Fruit fly (Drosophila melanogaster) whole organism, embryonic: Measurements from ENCODE around the gene CG33490.

Experiments
- Asciz ChIP-seq: fragments of 200-800 bp; sonication (Bioruptor generic); optimal IDR thresholded peaks from 2 replicates; lab custom pipeline; 2017; ENCODE audit warnings: missing biosample characterization, mild to moderate bottlenecking, missing genetic modification characterization, missing genetic modification reagents
- Blimp-1 ChIP-seq: fragments of 200-800 bp; sonication (Bioruptor generic); optimal IDR thresholded peaks from 3 replicates; lab custom pipeline; 2018; ENCODE audit warnings: missing biosample characterization, missing genetic modification characterization, mild to moderate bottlenecking, moderate library complexity, missing genetic modification reagents
- CG10147 ChIP-seq: fragments of 200-800 bp; sonication (Bioruptor generic); optimal IDR thresholded peaks from 2 replicates; lab custom pipeline; 2019; ENCODE audit warnings: missing biosample characterization, mild to moderate bottlenecking, missing genetic modification characterization, moderate library complexity
- CG10462 ChIP-seq: fragments of 200-800 bp; sonication (Bioruptor generic); optimal IDR thresholded peaks from 2 replicates; lab custom pipeline; 2016; ENCODE audit warnings: missing biosample characterization, missing genetic modification characterization
- CG11093 ChIP-seq: fragments of 200-800 bp; sonication (Bioruptor generic); IDR thresholded peaks from 3 replicates; pipeline ENCODE4 v1.3.6; 2022; ENCODE audit warnings: missing biosample characterization, missing genetic modification characterization
- CG11504 ChIP-seq: fragments of 200-800 bp; sonication (Bioruptor generic); optimal IDR thresholded peaks from 3 replicates; lab custom pipeline; 2019; ENCODE audit warnings: missing biosample characterization, mild to moderate bottlenecking, missing genetic modification characterization, moderate library complexity
- CG11560 ChIP-seq: fragments of 200-800 bp; sonication (Bioruptor generic); IDR thresholded peaks from 3 replicates; pipeline ENCODE4 v1.3.6; 2022; ENCODE audit warnings: missing biosample characterization, missing genetic modification characterization
- CG13624 ChIP-seq: fragments of 200-800 bp; sonication (Bioruptor generic); optimal IDR thresholded peaks from 2 replicates; lab custom pipeline; 2016; ENCODE audit warnings: missing biosample characterization, missing genetic modification characterization
- CG14667 ChIP-seq: fragments of 200-800 bp; sonication (Bioruptor generic); IDR thresholded peaks from 2 replicates; pipeline ENCODE4 v1.3.6; 2022; ENCODE audit warnings: missing biosample characterization, missing genetic modification characterization
- CG17568 ChIP-seq: fragments of 200-800 bp; sonication (Bioruptor generic); optimal IDR thresholded peaks from 2 replicates; lab custom pipeline; 2018; ENCODE audit warnings: missing biosample characterization, mild to moderate bottlenecking, missing genetic modification characterization, moderate library complexity
- CG18011 ChIP-seq: fragments of 200-800 bp; sonication (Bioruptor generic); optimal IDR thresholded peaks from 2 replicates; lab custom pipeline; 2017; ENCODE audit warnings: missing biosample characterization, missing genetic modification characterization, mild to moderate bottlenecking, moderate library complexity, missing genotype
- CG18619 ChIP-seq: fragments of 200-800 bp; sonication (Bioruptor generic); optimal IDR thresholded peaks from 3 replicates; lab custom pipeline; 2017; ENCODE audit warnings: missing biosample characterization, mild to moderate bottlenecking, missing genetic modification characterization
- CG2889 ChIP-seq: fragments of 200-800 bp; sonication (Bioruptor generic); IDR thresholded peaks from 3 replicates; pipeline ENCODE4 v1.3.6; 2022; ENCODE audit warnings: missing biosample characterization, missing genetic modification characterization
- CG30431 ChIP-seq: fragments of 200-800 bp; sonication (Bioruptor generic); optimal IDR thresholded peaks from 2 replicates; lab custom pipeline; 2017; ENCODE audit warnings: missing biosample characterization, missing genetic modification characterization
- CG6683 ChIP-seq: fragments of 200-800 bp; sonication (Bioruptor generic); optimal IDR thresholded peaks from 2 replicates; lab custom pipeline; 2017; ENCODE audit warnings: missing biosample characterization, mild to moderate bottlenecking, missing genetic modification characterization, missing genetic modification reagents
- CG6791 ChIP-seq: fragments of 200-800 bp; sonication (Bioruptor generic); IDR thresholded peaks from 3 replicates; pipeline ENCODE4 v1.3.6; 2022; ENCODE audit warnings: missing biosample characterization, missing genetic modification characterization; ENCODE audit not compliant: partially characterized antibody
- CG8089 ChIP-seq: fragments of 200-800 bp; sonication (Bioruptor generic); optimal IDR thresholded peaks from 3 replicates; lab custom pipeline; 2016; ENCODE audit warnings: missing biosample characterization, missing genetic modification characterization
- CG8290 ChIP-seq, 3 experiments: fragments of 200-800 bp; sonication (Bioruptor generic); optimal IDR thresholded peaks; 2 replicates each; lab custom pipeline; 2016 to 2019; ENCODE audit warnings: missing biosample characterization in 3 of 3, missing genetic modification characterization in 3 of 3, mild to moderate bottlenecking in 2 of 3, moderate library complexity in 1 of 3
- CG8765 ChIP-seq: fragments of 200-800 bp; sonication (Bioruptor generic); IDR thresholded peaks from 2 replicates; pipeline ENCODE4 v1.3.6; 2022; ENCODE audit warnings: missing biosample characterization, missing genetic modification characterization
- CrebB ChIP-seq: fragments of 200-800 bp; sonication (Bioruptor generic); optimal IDR thresholded peaks from 3 replicates; lab custom pipeline; 2018; ENCODE audit warnings: missing biosample characterization, mild to moderate bottlenecking, missing genetic modification characterization
- Dp ChIP-seq: fragments of 200-800 bp; sonication (Bioruptor generic); optimal IDR thresholded peaks from 2 replicates; lab custom pipeline; 2018; ENCODE audit warnings: missing biosample characterization, mild to moderate bottlenecking, missing genetic modification characterization, moderate library complexity
- ERR ChIP-seq: fragments of 200-800 bp; sonication (Bioruptor generic); optimal IDR thresholded peaks from 2 replicates; lab custom pipeline; 2016; ENCODE audit warnings: missing biosample characterization, missing genetic modification characterization
- Fer1 ChIP-seq: fragments of 200-800 bp; sonication (Bioruptor generic); optimal IDR thresholded peaks from 2 replicates; lab custom pipeline; 2017; ENCODE audit warnings: missing biosample characterization, mild to moderate bottlenecking, missing genetic modification characterization
- GATAe ChIP-seq: fragments of 200-800 bp; sonication (Bioruptor generic); conservative IDR thresholded peaks from 2 replicates; pipeline ENCODE4 v1.3.6; 2022; ENCODE audit warnings: missing biosample characterization, missing genetic modification characterization
- HmgZ ChIP-seq: fragments of 200-800 bp; sonication (Bioruptor generic); optimal IDR thresholded peaks from 2 replicates; lab custom pipeline; 2018; ENCODE audit warnings: missing biosample characterization, mild to moderate bottlenecking, missing genetic modification characterization
- Hr39 ChIP-seq: fragments of >200 bp; optimal IDR thresholded peaks from 2 replicates; lab custom pipeline; 2017
- Meics ChIP-seq: fragments of 200-800 bp; sonication (Bioruptor generic); optimal IDR thresholded peaks from 2 replicates; lab custom pipeline; 2017; ENCODE audit warnings: missing biosample characterization, mild to moderate bottlenecking, missing genetic modification characterization
- NfI ChIP-seq: fragments of 200-800 bp; sonication (Bioruptor generic); optimal IDR thresholded peaks from 3 replicates; lab custom pipeline; 2018; ENCODE audit warnings: missing biosample characterization, mild to moderate bottlenecking, missing genetic modification characterization, moderate library complexity
- Rfx ChIP-seq: fragments of 200-800 bp; sonication (Bioruptor generic); IDR thresholded peaks from 2 replicates; pipeline ENCODE4 v1.3.6; 2022; ENCODE audit warnings: missing biosample characterization, missing genetic modification characterization
- Trl ChIP-seq, 3 experiments: fragments of >200 bp in 2 of 3; fragments of 200-800 bp in 1 of 3; sonication (Bioruptor generic) in 1 of 3; optimal IDR thresholded peaks; 2 replicates in 1 of 3; 3 replicates in 2 of 3; lab custom pipeline; 2016 to 2017; ENCODE audit warnings: missing biosample characterization in 1 of 3, missing genetic modification characterization in 1 of 3
- cato ChIP-seq: fragments of 200-800 bp; sonication (Bioruptor generic); optimal IDR thresholded peaks from 2 replicates; lab custom pipeline; 2016; ENCODE audit warnings: missing biosample characterization, missing genetic modification characterization, borderline replicate concordance
- crc ChIP-seq: fragments of 200-800 bp; sonication (Bioruptor generic); optimal IDR thresholded peaks from 2 replicates; lab custom pipeline; 2016; ENCODE audit warnings: missing biosample characterization, missing genetic modification characterization
- dati ChIP-seq: fragments of 200-800 bp; sonication (Bioruptor generic); IDR thresholded peaks from 2 replicates; pipeline ENCODE4 v1.3.6; 2022; ENCODE audit warnings: missing biosample characterization, missing genetic modification characterization
- dmrt11E ChIP-seq: fragments of 200-800 bp; sonication (Bioruptor generic); optimal IDR thresholded peaks from 3 replicates; lab custom pipeline; 2018; ENCODE audit warnings: missing biosample characterization, mild to moderate bottlenecking, missing genetic modification characterization, moderate library complexity
- grau ChIP-seq: fragments of 200-800 bp; optimal IDR thresholded peaks from 3 replicates; lab custom pipeline; 2019; ENCODE audit warnings: missing biosample characterization, mild to moderate bottlenecking, missing genetic modification characterization, moderate library complexity
- hbn ChIP-seq: fragments of 200-800 bp; sonication (Bioruptor generic); IDR thresholded peaks from 2 replicates; pipeline ENCODE4 v1.3.6; 2022; ENCODE audit warnings: missing biosample characterization, missing genetic modification characterization; ENCODE audit not compliant: partially characterized antibody
- jumu ChIP-seq: fragments of 200-800 bp; sonication (Bioruptor generic); optimal IDR thresholded peaks from 3 replicates; lab custom pipeline; 2016; ENCODE audit warnings: missing biosample characterization, missing genetic modification characterization
- kni ChIP-seq: fragments of 200-800 bp; sonication (Bioruptor generic); optimal IDR thresholded peaks from 3 replicates; lab custom pipeline; 2017; ENCODE audit warnings: mild to moderate bottlenecking, missing biosample characterization, missing genetic modification reagents, missing genetic modification characterization
- lmd ChIP-seq: fragments of 200-800 bp; sonication (Bioruptor generic); IDR thresholded peaks from 2 replicates; pipeline ENCODE4 v1.3.6; 2022; ENCODE audit warnings: missing biosample characterization, missing genetic modification characterization
- mirr ChIP-seq: fragments of 200-800 bp; sonication (Bioruptor generic); optimal IDR thresholded peaks from 3 replicates; lab custom pipeline; 2018; ENCODE audit warnings: missing biosample characterization, mild to moderate bottlenecking, missing genetic modification characterization
- pan ChIP-seq, 4 experiments: fragments of >200 bp in 3 of 4; fragments of 200-800 bp in 1 of 4; sonication (Bioruptor generic) in 1 of 4; optimal IDR thresholded peaks in 3 of 4; IDR thresholded peaks in 1 of 4; 2 replicates each; pipeline versions ENCODE4 v1.3.6 to Lab custom; 2017 to 2022; ENCODE audit warnings: missing biosample characterization in 2 of 4, missing genetic modification characterization in 2 of 4, mixed read lengths in 1 of 4
- pfk ChIP-seq: fragments of 200-800 bp; sonication (Bioruptor generic); optimal IDR thresholded peaks from 2 replicates; lab custom pipeline; 2018; ENCODE audit warnings: missing biosample characterization, mild to moderate bottlenecking, missing genetic modification characterization, moderate library complexity
- psq ChIP-seq: fragments of 200-800 bp; sonication (Bioruptor generic); optimal IDR thresholded peaks from 2 replicates; lab custom pipeline; 2017; ENCODE audit warnings: missing biosample characterization, missing genetic modification characterization
- salm ChIP-seq: fragments of 200-800 bp; sonication (Bioruptor generic); optimal IDR thresholded peaks from 2 replicates; lab custom pipeline; 2018; ENCODE audit warnings: missing biosample characterization, mild to moderate bottlenecking, missing genetic modification characterization
- schlank ChIP-seq: fragments of 200-800 bp; sonication (Bioruptor generic); optimal IDR thresholded peaks from 2 replicates; lab custom pipeline; 2018; ENCODE audit warnings: missing biosample characterization, mild to moderate bottlenecking, missing genetic modification characterization
- so ChIP-seq: fragments of 200-800 bp; sonication (Bioruptor generic); IDR thresholded peaks from 3 replicates; pipeline ENCODE4 v1.3.6; 2022; ENCODE audit warnings: missing biosample characterization, missing genetic modification characterization
- trh ChIP-seq: fragments of 200-800 bp; sonication (Bioruptor generic); optimal IDR thresholded peaks from 2 replicates; lab custom pipeline; 2016; ENCODE audit warnings: missing biosample characterization, missing genetic modification characterization
- vvl ChIP-seq: fragments of 200-800 bp; sonication (Bioruptor generic); IDR thresholded peaks from 2 replicates; pipeline ENCODE4 v1.3.6; 2022; ENCODE audit warnings: missing biosample characterization, missing genetic modification characterization
- zfh1 ChIP-seq: fragments of 200-800 bp; sonication (Bioruptor generic); IDR thresholded peaks from 3 replicates; pipeline ENCODE4 v1.3.6; 2022; ENCODE audit warnings: missing biosample characterization, missing genetic modification characterization

CG33490 gene

DNA sequence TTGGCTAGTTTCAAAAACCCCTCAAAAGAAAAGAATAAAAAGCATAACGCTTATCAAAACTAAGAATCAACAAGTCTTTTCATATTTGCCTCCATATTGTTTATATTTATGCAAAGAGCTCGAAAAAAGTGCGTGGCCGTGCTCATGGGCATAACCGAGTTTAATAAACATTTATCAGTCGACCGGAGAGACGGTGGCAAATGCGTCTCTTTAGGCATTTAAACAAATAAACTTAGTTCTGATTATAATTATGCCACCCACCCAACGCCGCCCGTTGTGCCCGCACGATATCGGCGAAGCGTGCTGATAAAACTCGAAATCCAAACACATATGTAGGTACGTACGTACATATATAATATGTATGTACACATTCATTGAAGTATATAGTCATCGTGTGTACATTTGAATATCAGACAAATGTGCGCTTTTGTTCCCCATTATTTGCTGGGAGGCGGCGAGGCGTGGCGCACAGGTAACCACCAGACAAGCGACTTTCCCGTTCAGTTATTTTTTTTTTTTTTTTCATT lies 46.0 kb downstream of the CG33490 start (continued):
- TF ChIP-seq CG8089 (GFP tag; lab: Kevin White, UChicago) (no peak), grau (tag; lab: Kevin White, UChicago) (no peak), CG18619 (GFP tag; lab: Kevin White, UChicago) (peak; percentile 3), pan (optimal IDR thresholded peaks at IDR 0.05; lab: Kevin White, UChicago) (no peak), pan (GFP tag; optimal IDR thresholded peaks at IDR 0.05 in 1 of 2, IDR thresholded peaks at IDR 0.05 in 1 of 2) (peak in 1 of 2 experiments; percentile 37), lmd (GFP tag; lab: Robert Waterston, UW) (no peak), Asciz (GFP tag; lab: Kevin White, UChicago) (peak; percentile 51), schlank (tag; lab: Kevin White, UChicago) (no peak), vvl (GFP tag; lab: Robert Waterston, UW) (no peak), Meics (GFP tag; lab: Kevin White, UChicago) (peak; percentile 42), CG17568 (GFP tag; lab: Kevin White, UChicago) (peak; percentile 1), hbn (GFP tag; lab: Robert Waterston, UW) (no peak), CG8765 (GFP tag; lab: Robert Waterston, UW) (no peak), Fer1 (peak; percentile 77), pfk (GFP tag; lab: Kevin White, UChicago) (no peak), GATAe (GFP tag; lab: Robert Waterston, UW) (peak; percentile 45; the same call in 1 of the 2 replicates), CG30431 (no peak), so (GFP tag; lab: Robert Waterston, UW) (no peak), Hr39 (lab: Kevin White, UChicago) (no peak), CG11560 (tag; lab: Robert Waterston, UW) (no peak), HmgZ (tag; lab: Kevin White, UChicago) (peak; percentile 16), CG11093 (no peak), CG2889 (GFP tag; lab: Robert Waterston, UW) (no peak), ERR (no peak), jumu (GFP tag; lab: Kevin White, UChicago) (no peak), CG13624 (peak; percentile 15), Blimp-1 (GFP tag; lab: Kevin White, UChicago) (peak; percentile 22), Dp (GFP tag; lab: Kevin White, UChicago) (no peak), CG10462 (GFP tag; lab: Kevin White, UChicago) (no peak), CrebB (tag; lab: Kevin White, UChicago) (no peak), dmrt11E (tag; lab: Kevin White, UChicago) (no peak), psq (GFP tag; lab: Kevin White, UChicago) (no peak), CG14667 (GFP tag; lab: Robert Waterston, UW) (no peak), CG6791 (GFP tag; lab: Robert Waterston, UW) (no peak), trh (GFP tag; lab: Kevin White, UChicago) (no peak), crc (GFP tag; lab: Kevin White, UChicago) (no peak), CG8290 (GFP tag; optimal IDR thresholded peaks at IDR 0.05; lab: Kevin White, UChicago) (no peak), CG8290 (tag; optimal IDR thresholded peaks at IDR 0.05; lab: Kevin White, UChicago) (peak in 1 of 2 experiments; percentile 21), dati (no peak), kni (no peak), NfI (GFP tag; lab: Kevin White, UChicago) (no peak), Rfx (peak; percentile 39; the same call in 1 of the 2 replicates), mirr (GFP tag; lab: Kevin White, UChicago) (peak; percentile 94), CG6683 (GFP tag; lab: Kevin White, UChicago) (peak; percentile 38), CG11504 (tag; lab: Kevin White, UChicago) (no peak), cato (GFP tag; lab: Kevin White, UChicago) (no peak), CG10147 (GFP tag; lab: Kevin White, UChicago) (peak; percentile 8), zfh1 (0 out of 3 replicates have a peak, but pooled peaks have one; percentile 4), salm (tag; lab: Kevin White, UChicago) (no peak), CG18011 (GFP tag; lab: Kevin White, UChicago) (no peak), Trl (optimal IDR thresholded peaks at IDR 0.05; lab: Kevin White, UChicago) (no peak), Trl (GFP tag; optimal IDR thresholded peaks at IDR 0.05; lab: Kevin White, UChicago) (no peak)
